Worm (Caenorhabditis elegans): ENCODE data around the gene C30B5.6.

Gene C30B5.6

ce11 chrII:6263685-6264084 lies 41.2 kb upstream of the C30B5.6 start, which contains the start of gene F13H8.3:
TSS of gene F13H8.3 (plus strand) at chrII:6263985.
- no peak for TF ChIP-seq alr-1 (tag; optimal IDR thresholded peaks at IDR 0.05; ENCODE audit: borderline replicate concordance)
- no peak for TF ChIP-seq elt-2 (tag; optimal IDR thresholded peaks at IDR 0.05)
- no peak for TF ChIP-seq nhr-90 (tag; optimal IDR thresholded peaks at IDR 0.05; ENCODE audit: poor library complexity)
- TF ChIP-seq snu-23 (GFP tag; optimal IDR thresholded peaks at IDR 0.05) = no peak
- no peak for TF ChIP-seq ceh-82 (tag; optimal IDR thresholded peaks at IDR 0.05)
- no peak for TF ChIP-seq mdl-1 (tag; optimal IDR thresholded peaks at IDR 0.05)
- TF ChIP-seq hlh-4 (tag; optimal IDR thresholded peaks at IDR 0.05) = no peak
- TF ChIP-seq mef-2 (tag; optimal IDR thresholded peaks at IDR 0.05) = no peak
- TF ChIP-seq nhr-28 (tag; optimal IDR thresholded peaks at IDR 0.05) = no peak
- TF ChIP-seq C16A3.4 (tag; optimal IDR thresholded peaks at IDR 0.05) = no peak

ce11 chrII:6262222-6262621 lies 39.8 kb upstream of the C30B5.6 start, which contains the start of gene F13H8.12:
TSS of gene F13H8.12 (plus strand) at chrII:6262522.
- TF ChIP-seq F16B12.6 (tag; optimal IDR thresholded peaks at IDR 0.05) (no peak), nhr-85 (tag) (no peak), vab-15 (tag; optimal IDR thresholded peaks at IDR 0.05) (no peak), lin-13 (GFP tag; optimal IDR thresholded peaks at IDR 0.05) (no peak), snu-23 (GFP tag; optimal IDR thresholded peaks at IDR 0.05) (no peak), aha-1 (tag; optimal IDR thresholded peaks at IDR 0.05) (no peak), tbx-2 (tag; optimal IDR thresholded peaks at IDR 0.05) (no peak), ceh-63 (GFP tag; optimal IDR thresholded peaks at IDR 0.05) (no peak)

- TF ChIP-seq unc-30 (tag; optimal IDR thresholded peaks at IDR 0.05) (no peak), skn-1 (tag; optimal IDR thresholded peaks at IDR 0.05) (no peak), aha-1 (tag; optimal IDR thresholded peaks at IDR 0.05) (no peak), tbx-2 (tag; optimal IDR thresholded peaks at IDR 0.05) (no peak), sup-37 (GFP tag; optimal IDR thresholded peaks at IDR 0.05) (no peak), jun-1 (tag; optimal IDR thresholded peaks at IDR 0.05) (no peak), fos-1 (tag; optimal IDR thresholded peaks at IDR 0.05) (no peak), lin-35 (GFP tag; optimal IDR thresholded peaks at IDR 0.05) (no peak), rnt-1 (tag; optimal IDR thresholded peaks at IDR 0.05) (no peak), hpl-2 (GFP tag; optimal IDR thresholded peaks at IDR 0.05) (no peak), ztf-4 (tag; optimal IDR thresholded peaks at IDR 0.05) (no peak), lin-39 (tag; optimal IDR thresholded peaks at IDR 0.05) (no peak), elt-2 (tag; optimal IDR thresholded peaks at IDR 0.05) (no peak), fkh-4 (tag; optimal IDR thresholded peaks at IDR 0.05; ENCODE audit: borderline replicate concordance) (no peak), elt-3 (tag; optimal IDR thresholded peaks at IDR 0.05) (no peak), ceh-8 (GFP tag; optimal IDR thresholded peaks at IDR 0.05) (no peak), C16A3.4 (tag; optimal IDR thresholded peaks at IDR 0.05) (no peak), nhr-19 (GFP tag; conservative IDR thresholded peaks at IDR 0.05) (no peak)
Measured at ce11 chrII:6260684-6261083, 38.2 kb upstream of the C30B5.6 start, which contains the start of gene nmgp-1. TSS of gene nmgp-1 (plus strand) at chrII:6260857.

- TF ChIP-seq nhr-12 (tag; optimal IDR thresholded peaks at IDR 0.05) (no peak), lin-35 (GFP tag; optimal IDR thresholded peaks at IDR 0.05) (peak in 1 of 2 experiments; percentile 8), elt-2 (tag; optimal IDR thresholded peaks at IDR 0.05) (peak; percentile 29), unc-86 (tag; optimal IDR thresholded peaks at IDR 0.05) (no peak)
Measured at ce11 chrII:6259867-6260266, 37.4 kb upstream of the C30B5.6 start, which contains the start of gene F13H8.11. TSS of gene F13H8.11 (minus strand) at chrII:6260021.

- TF ChIP-seq nhr-71 (tag; optimal IDR thresholded peaks at IDR 0.05) (no peak), skn-1 (tag; optimal IDR thresholded peaks at IDR 0.05) (no peak), isw-1 (GFP tag; IDR thresholded peaks at IDR 0.05) (no peak), nhr-85 (tag) (peak; percentile 13), nhr-11 (tag; optimal IDR thresholded peaks at IDR 0.05) (no peak), blmp-1 (tag; optimal IDR thresholded peaks at IDR 0.05) (peak; percentile 25), sox-4 (tag; optimal IDR thresholded peaks at IDR 0.05) (no peak), pag-3 (tag; optimal IDR thresholded peaks at IDR 0.05; ENCODE audit: borderline replicate concordance, insufficient read depth) (no peak), mep-1 (tag; optimal IDR thresholded peaks at IDR 0.05) (no peak), efl-1 (optimal IDR thresholded peaks at IDR 0.05) (no peak), efl-1 (GFP tag; optimal IDR thresholded peaks at IDR 0.05 in 1 of 2) (peak in 1 of 2 experiments; percentile 8), ceh-88 (GFP tag; IDR thresholded peaks at IDR 0.05) (no peak)
Measured at ce11 chrII:6257220-6257877, 34.9 kb upstream of the C30B5.6 start.
